Worm (Caenorhabditis elegans) whole organism, early embryonic: ENCODE results near the gene dct-18.

Experiments
- B0310.2 ChIP-seq: sonication (generic microtip); optimal IDR thresholded peaks from 2 replicates; lab custom pipeline; 2016; ENCODE audit warnings: mild to moderate bottlenecking, missing genetic modification characterization, missing compliant biosample characterization
- F13C5.2 ChIP-seq: sonication (generic microtip); optimal IDR thresholded peaks from 2 replicates; lab custom pipeline; 2017; ENCODE audit warnings: mild to moderate bottlenecking, missing genetic modification characterization, inconsistent platforms, missing compliant biosample characterization
- aly-1 ChIP-seq: sonication (generic microtip); optimal IDR thresholded peaks from 2 replicates; lab custom pipeline; 2016; ENCODE audit warnings: missing genetic modification characterization, missing compliant biosample characterization
- ama-1 ChIP-seq: fragments of 150-350 bp; optimal IDR thresholded peaks from 2 replicates; lab custom pipeline; 2014
- ceh-13 ChIP-seq: fragments of 200-800 bp; sonication (Bioruptor generic); optimal IDR thresholded peaks from 2 replicates; lab custom pipeline; 2018; ENCODE audit warnings: mild to moderate bottlenecking, missing genetic modification characterization, missing compliant biosample characterization
- ceh-36 ChIP-seq: sonication (generic microtip); optimal IDR thresholded peaks from 2 replicates; lab custom pipeline; 2016; ENCODE audit warnings: missing genetic modification characterization, inconsistent platforms, missing compliant biosample characterization
- ets-7 ChIP-seq: sonication (generic microtip); optimal IDR thresholded peaks from 2 replicates; lab custom pipeline; 2016; ENCODE audit warnings: missing genotype, missing genetic modification characterization, missing compliant biosample characterization
- flt-1 ChIP-seq: fragments of 200-800 bp; sonication (Bioruptor generic); IDR thresholded peaks from 2 replicates; pipeline ENCODE4 v1.3.6; 2022; ENCODE audit warnings: missing genetic modification characterization, missing compliant biosample characterization
- hmbx-1 ChIP-seq: sonication (generic microtip); optimal IDR thresholded peaks from 2 replicates; lab custom pipeline; 2016; ENCODE audit warnings: mild to moderate bottlenecking, missing genetic modification characterization, missing compliant biosample characterization
- hmg-4 ChIP-seq: fragments of 200-800 bp; sonication (Bioruptor generic); optimal IDR thresholded peaks from 2 replicates; lab custom pipeline; 2018; ENCODE audit warnings: mild to moderate bottlenecking, missing genetic modification characterization, missing compliant biosample characterization
- hnd-1 ChIP-seq: sonication (generic microtip); optimal IDR thresholded peaks from 2 replicates; lab custom pipeline; 2016; ENCODE audit warnings: missing genetic modification characterization, missing compliant biosample characterization
- pes-1 ChIP-seq: fragments of 200-800 bp; sonication (Bioruptor generic); IDR thresholded peaks from 2 replicates; pipeline ENCODE4 v1.3.6; 2022; ENCODE audit warnings: missing genetic modification reagents, missing genetic modification characterization, missing compliant biosample characterization
- scrt-1 ChIP-seq: fragments of 200-800 bp; sonication (Bioruptor generic); IDR thresholded peaks from 2 replicates; pipeline ENCODE4 v1.3.6; 2022; ENCODE audit warnings: missing genetic modification characterization, missing compliant biosample characterization
- sea-1 ChIP-seq: fragments of 200-800 bp; sonication (Bioruptor generic); conservative IDR thresholded peaks from 2 replicates; pipeline ENCODE4 v1.3.6; 2022; ENCODE audit warnings: missing genetic modification characterization, missing compliant biosample characterization
- tbx-11 ChIP-seq: fragments of 200-800 bp; sonication (Bioruptor generic); IDR thresholded peaks from 2 replicates; pipeline ENCODE4 v1.3.6; 2022; ENCODE audit warnings: missing genetic modification characterization, missing compliant biosample characterization
- tbx-37 ChIP-seq: fragments of 200-800 bp; sonication (Bioruptor generic); conservative IDR thresholded peaks from 2 replicates; pipeline ENCODE4 v1.3.6; 2022; ENCODE audit warnings: missing genetic modification reagents, missing genetic modification characterization, missing compliant biosample characterization
- tra-4 ChIP-seq: sonication (generic microtip); optimal IDR thresholded peaks from 2 replicates; lab custom pipeline; 2017; ENCODE audit warnings: missing genetic modification characterization, missing compliant biosample characterization

dct-18 gene

ce11 chrII:12931456-12931923, at the start of gene dct-18:
Gene dct-18, plus strand, starts transcription at chrII:12931873.
- TF ChIP-seq scrt-1 (GFP tag; lab: Robert Waterston, UW), result no peak
- no peak for TF ChIP-seq tra-4 (tag; lab: Kevin White, UChicago)
- no peak for TF ChIP-seq hmbx-1 (tag; lab: Kevin White, UChicago)
- no peak for TF ChIP-seq aly-1 (tag; lab: Kevin White, UChicago)
- no peak for TF ChIP-seq ceh-36 (tag; lab: Kevin White, UChicago)
- TF ChIP-seq sea-1, result no peak
- no peak for TF ChIP-seq F13C5.2
- no peak for TF ChIP-seq hnd-1 (tag; lab: Kevin White, UChicago)
- TF ChIP-seq ets-7 (tag; lab: Kevin White, UChicago), result no peak
- no peak for TF ChIP-seq flt-1
- no peak for TF ChIP-seq pes-1 (GFP tag; lab: Robert Waterston, UW)
- no peak for TF ChIP-seq ceh-13 (GFP tag; lab: Kevin White, UChicago)
- TF ChIP-seq ama-1, result no peak
- TF ChIP-seq hmg-4 (GFP tag; lab: Kevin White, UChicago), result no peak
- no peak for TF ChIP-seq tbx-11 (GFP tag; lab: Robert Waterston, UW)
- no peak for TF ChIP-seq B0310.2 (tag; lab: Kevin White, UChicago)

ce11 chrII:12884972-12885371, 46.7 kb upstream of the dct-18 start, which contains the start of gene sra-14:
Gene sra-14, plus strand, starts transcription at chrII:12885272.
- TF ChIP-seq hmg-4 (GFP tag; lab: Kevin White, UChicago) (no peak), flt-1 (no peak), ets-7 (tag; lab: Kevin White, UChicago) (no peak), tbx-11 (GFP tag; lab: Robert Waterston, UW) (no peak), hmbx-1 (tag; lab: Kevin White, UChicago) (no peak), sea-1 (no peak), tra-4 (tag; lab: Kevin White, UChicago) (no peak), hnd-1 (tag; lab: Kevin White, UChicago) (no peak), ceh-13 (GFP tag; lab: Kevin White, UChicago) (no peak), ceh-36 (tag; lab: Kevin White, UChicago) (no peak), aly-1 (tag; lab: Kevin White, UChicago) (no peak), tbx-37 (no peak), ama-1 (no peak), pes-1 (GFP tag; lab: Robert Waterston, UW) (no peak), F13C5.2 (no peak), B0310.2 (tag; lab: Kevin White, UChicago) (no peak), scrt-1 (GFP tag; lab: Robert Waterston, UW) (no peak)

- TF ChIP-seq ceh-36 (tag; lab: Kevin White, UChicago) (no peak), ceh-13 (GFP tag; lab: Kevin White, UChicago) (no peak)
These were observed 43.2 kb upstream of the dct-18 start, which contains the start of gene F35C5.3 for ce11 chrII:12888471-12888870. Gene F35C5.3, plus strand, starts transcription at chrII:12888771.

DNA sequence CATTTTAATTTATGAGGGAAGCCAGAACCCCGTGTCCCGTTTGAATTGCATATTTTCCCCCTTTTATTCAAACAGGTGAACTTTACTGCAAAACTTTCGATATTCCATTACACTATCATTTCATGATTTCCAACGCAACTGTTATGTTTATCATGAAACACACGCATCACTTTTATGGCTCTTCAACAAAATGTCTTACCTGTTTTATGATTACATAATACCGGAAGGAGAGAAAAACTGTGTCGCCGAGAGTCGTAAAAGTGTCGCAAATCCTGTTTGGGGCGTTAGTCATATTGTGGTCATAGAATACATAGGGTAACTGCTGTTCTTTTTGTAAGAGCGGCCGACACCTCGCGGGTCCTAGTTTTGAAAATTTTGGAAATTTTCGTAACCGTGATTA, 39.3 kb upstream of the dct-18 start:
- no peak for TF ChIP-seq B0310.2 (tag; lab: Kevin White, UChicago)
- no peak for TF ChIP-seq ceh-36 (tag; lab: Kevin White, UChicago)
- no peak for TF ChIP-seq ama-1
- no peak for TF ChIP-seq ets-7 (tag; lab: Kevin White, UChicago)
- no peak for TF ChIP-seq F13C5.2
- no peak for TF ChIP-seq tra-4 (tag; lab: Kevin White, UChicago)
- no peak for TF ChIP-seq hnd-1 (tag; lab: Kevin White, UChicago)

DNA sequence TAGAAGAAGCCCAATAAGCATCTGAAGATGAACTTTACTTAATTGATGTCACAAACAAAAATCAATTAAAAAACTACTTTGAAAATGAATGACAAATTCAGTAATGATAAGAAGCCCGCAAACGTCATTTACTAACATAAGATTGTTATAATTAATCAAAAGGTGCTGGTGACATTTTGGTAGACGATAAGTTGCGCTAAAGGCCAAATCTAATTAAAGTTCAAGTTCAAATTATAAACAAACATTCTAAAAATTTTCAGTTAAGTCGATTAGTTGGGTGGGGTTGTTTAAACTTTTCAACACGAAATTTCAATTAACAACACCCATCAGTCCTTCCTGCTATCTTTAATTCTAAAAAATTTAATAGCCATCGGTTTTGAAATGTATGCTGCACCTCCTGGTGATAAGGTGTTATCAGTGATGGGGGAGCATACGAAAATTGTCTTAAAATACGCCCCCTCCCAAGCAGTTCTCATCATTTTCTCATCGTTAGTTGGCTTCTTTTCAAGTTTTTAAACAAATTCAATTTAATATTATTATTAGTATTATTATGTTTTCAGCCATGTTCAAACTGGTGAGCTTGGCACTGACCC, 36.5 kb upstream of the dct-18 start, which contains the start of the genes clec-62 and clec-63:
clec-62 (minus strand) TSS at position 51 of the 593 bp plus-strand sequence.
clec-63 (plus strand) TSS at position 561 of the 593 bp plus-strand sequence.
- TF ChIP-seq ama-1 (no peak), hnd-1 (tag; lab: Kevin White, UChicago) (no peak), tra-4 (tag; lab: Kevin White, UChicago) (no peak), scrt-1 (GFP tag; lab: Robert Waterston, UW) (no peak), tbx-37 (no peak), F13C5.2 (no peak), B0310.2 (tag; lab: Kevin White, UChicago) (no peak), ceh-13 (GFP tag; lab: Kevin White, UChicago) (no peak), aly-1 (tag; lab: Kevin White, UChicago) (no peak), hmbx-1 (tag; lab: Kevin White, UChicago) (no peak)

DNA sequence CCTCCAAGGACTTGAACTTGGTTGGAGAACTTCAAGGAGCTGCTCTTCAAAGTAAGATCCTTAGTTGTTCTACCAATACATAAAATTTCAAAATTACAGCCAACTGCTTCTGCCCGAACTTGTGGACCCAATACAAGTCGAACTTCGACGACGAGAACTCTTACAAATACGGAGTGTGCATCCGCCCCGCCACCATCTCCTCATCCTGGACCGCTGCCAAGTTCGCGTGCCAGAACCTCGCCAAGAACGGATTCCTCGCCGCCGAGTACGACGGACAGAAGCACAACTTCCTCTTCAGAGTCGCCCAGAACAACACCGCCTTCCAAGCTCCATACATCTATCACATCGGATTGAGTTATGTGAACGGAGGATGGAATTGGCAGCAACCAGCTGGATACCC, 35.0 kb upstream of the dct-18 start:
- no peak for TF ChIP-seq ama-1
- no peak for TF ChIP-seq scrt-1 (GFP tag; lab: Robert Waterston, UW)
- no peak for TF ChIP-seq ceh-36 (tag; lab: Kevin White, UChicago)

DNA sequence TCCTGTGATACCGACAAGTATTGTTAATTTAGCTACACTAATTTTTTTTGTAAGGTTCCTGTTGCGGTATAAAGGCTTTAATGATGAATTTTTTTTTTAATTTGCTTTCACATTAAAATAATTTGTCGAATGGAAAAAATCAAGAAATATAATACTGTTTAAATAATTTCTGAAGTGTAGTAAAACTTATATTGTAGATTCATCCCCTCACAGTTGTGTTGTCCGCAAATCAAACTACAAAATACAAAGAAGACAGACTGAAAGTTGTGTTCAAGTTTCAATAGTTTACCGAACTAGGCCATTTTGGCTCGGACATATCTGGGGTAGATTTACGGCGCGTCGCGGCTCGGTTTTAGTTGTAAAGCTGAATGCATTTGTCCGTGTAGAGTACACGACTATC, 34.3 kb upstream of the dct-18 start:
- no peak for TF ChIP-seq ceh-36 (tag; lab: Kevin White, UChicago)
- TF ChIP-seq tra-4 (tag; lab: Kevin White, UChicago), result no peak
- no peak for TF ChIP-seq flt-1
- TF ChIP-seq ama-1, result no peak
- TF ChIP-seq ets-7 (tag; lab: Kevin White, UChicago), result no peak
- no peak for TF ChIP-seq F13C5.2
- no peak for TF ChIP-seq ceh-13 (GFP tag; lab: Kevin White, UChicago)
- no peak for TF ChIP-seq B0310.2 (tag; lab: Kevin White, UChicago)
- TF ChIP-seq aly-1 (tag; lab: Kevin White, UChicago), result no peak
- no peak for TF ChIP-seq hmbx-1 (tag; lab: Kevin White, UChicago)
- TF ChIP-seq scrt-1 (GFP tag; lab: Robert Waterston, UW), result no peak
- no peak for TF ChIP-seq sea-1
- TF ChIP-seq tbx-11 (GFP tag; lab: Robert Waterston, UW), result no peak
- TF ChIP-seq tbx-37, result no peak
